Fruit fly (Drosophila melanogaster) whole organism, wandering third instar larva: ENCODE measurements around the gene CG17154.

Source experiments
- Abd-B ChIP-seq: fragments of >200 bp; optimal IDR thresholded peaks from 2 replicates; lab custom pipeline; 2017; ENCODE audit warnings: missing biosample characterization, missing genetic modification characterization
- CG32264 ChIP-seq: fragments of 200-800 bp; sonication (Bioruptor generic); optimal IDR thresholded peaks from 2 replicates; lab custom pipeline; 2016; ENCODE audit warnings: missing biosample characterization, missing genetic modification characterization
- CG9705 ChIP-seq: fragments of 200-800 bp; sonication (Bioruptor generic); optimal IDR thresholded peaks from 2 replicates; lab custom pipeline; 2018; ENCODE audit warnings: missing biosample characterization, mild to moderate bottlenecking, missing genetic modification characterization
- CrebA ChIP-seq: fragments of 200-800 bp; sonication (Bioruptor generic); optimal IDR thresholded peaks from 2 replicates; lab custom pipeline; 2016; ENCODE audit warnings: missing biosample characterization, mild to moderate bottlenecking, missing genetic modification characterization, borderline replicate concordance
- Dfd ChIP-seq: fragments of >200 bp; optimal IDR thresholded peaks from 2 replicates; lab custom pipeline; 2017; ENCODE audit warnings: missing biosample characterization, missing genetic modification characterization
- Dif ChIP-seq: fragments of 200-275, 200-300 bp; sonication (Bioruptor generic); optimal IDR thresholded peaks from 2 replicates; lab custom pipeline; 2018; ENCODE audit warnings: missing biosample characterization, missing genetic modification characterization; ENCODE audit not compliant: partially characterized antibody
- GATAd ChIP-seq: sonication (Bioruptor generic); optimal IDR thresholded peaks from 2 replicates; lab custom pipeline; 2016; ENCODE audit warnings: missing biosample characterization, missing genetic modification characterization
- HLH106 ChIP-seq: fragments of 200-800 bp; optimal IDR thresholded peaks from 3 replicates; lab custom pipeline; 2019; ENCODE audit warnings: missing biosample characterization, mild to moderate bottlenecking, missing genetic modification characterization, moderate library complexity
- Hnf4 ChIP-seq: fragments of 200-800 bp; sonication (Bioruptor generic); optimal IDR thresholded peaks from 2 replicates; lab custom pipeline; 2016; ENCODE audit warnings: missing biosample characterization, mild to moderate bottlenecking, missing genetic modification characterization
- Hr83 ChIP-seq: fragments of 200-300 bp; sonication (Bioruptor generic); optimal IDR thresholded peaks from 2 replicates; lab custom pipeline; 2016; ENCODE audit warnings: missing biosample characterization, mild to moderate bottlenecking, missing genetic modification characterization, moderate library complexity; ENCODE audit not compliant: poor library complexity, severe bottlenecking
- Jra ChIP-seq: sonication (Bioruptor generic); optimal IDR thresholded peaks from 2 replicates; lab custom pipeline; 2016; ENCODE audit warnings: missing biosample characterization, missing genetic modification characterization
- Mio ChIP-seq: sonication (Bioruptor generic); optimal IDR thresholded peaks from 2 replicates; lab custom pipeline; 2016; ENCODE audit warnings: missing biosample characterization, missing genetic modification characterization
- Myc ChIP-seq: fragments of >200 bp; optimal IDR thresholded peaks from 2 replicates; lab custom pipeline; 2017
- N ChIP-seq: fragments of >200 bp; optimal IDR thresholded peaks from 2 replicates; lab custom pipeline; 2018; ENCODE audit warnings: missing biosample characterization, missing external identifiers, missing genetic modification characterization
- OdsH ChIP-seq: fragments of 200-800 bp; sonication (Bioruptor generic); optimal IDR thresholded peaks from 2 replicates; lab custom pipeline; 2016; ENCODE audit warnings: missing biosample characterization, mild to moderate bottlenecking, missing genetic modification characterization
- Rel ChIP-seq, 2 experiments: fragments of 200-800 bp; sonication (Bioruptor generic) in 1 of 2; optimal IDR thresholded peaks; 2 replicates in 1 of 2; 3 replicates in 1 of 2; lab custom pipeline; 2016 to 2019; ENCODE audit warnings: mild to moderate bottlenecking in 2 of 2, missing biosample characterization in 2 of 2, missing genetic modification characterization in 2 of 2, moderate library complexity in 1 of 2
- Sp1 ChIP-seq: fragments of 200-800 bp; sonication (Bioruptor generic); optimal IDR thresholded peaks from 3 replicates; lab custom pipeline; 2019; ENCODE audit warnings: missing biosample characterization, mild to moderate bottlenecking, missing genetic modification characterization, moderate library complexity
- Vsx2 ChIP-seq: fragments of 200-300, 225-300 bp; sonication (Bioruptor generic); optimal IDR thresholded peaks from 2 replicates; lab custom pipeline; 2018; ENCODE audit warnings: missing biosample characterization, missing genetic modification characterization; ENCODE audit not compliant: partially characterized antibody
- br ChIP-seq: fragments of 200-800 bp; sonication (Bioruptor generic); optimal IDR thresholded peaks from 2 replicates; lab custom pipeline; 2016; ENCODE audit warnings: missing biosample characterization, missing genetic modification characterization
- brk ChIP-seq: fragments of 200-800 bp; sonication (Bioruptor generic); optimal IDR thresholded peaks from 2 replicates; lab custom pipeline; 2016; ENCODE audit warnings: missing biosample characterization, mild to moderate bottlenecking, missing genetic modification characterization
- dl ChIP-seq, 2 experiments: fragments of 175-275, 200-275 bp in 1 of 2; fragments of 200-275 bp in 1 of 2; sonication (Bioruptor generic); optimal IDR thresholded peaks; lab custom pipeline; 2018; ENCODE audit warnings: mild to moderate bottlenecking in 2 of 2, missing biosample characterization in 2 of 2, missing genetic modification characterization in 2 of 2, moderate library complexity in 2 of 2; ENCODE audit not compliant: partially characterized antibody in 2 of 2, insufficient read depth in 1 of 2
- dmrt93B ChIP-seq: fragments of 200-800 bp; sonication (Bioruptor generic); optimal IDR thresholded peaks from 2 replicates; lab custom pipeline; 2018; ENCODE audit warnings: missing biosample characterization, mild to moderate bottlenecking, missing genetic modification characterization
- dsf ChIP-seq: sonication (Bioruptor generic); optimal IDR thresholded peaks from 2 replicates; lab custom pipeline; 2016; ENCODE audit warnings: missing biosample characterization, missing genetic modification characterization, borderline replicate concordance
- ey ChIP-seq: fragments of 200-800 bp; sonication (Bioruptor generic); optimal IDR thresholded peaks from 2 replicates; lab custom pipeline; 2016; ENCODE audit warnings: missing biosample characterization, missing genetic modification characterization
- foxo ChIP-seq, 2 experiments: fragments of 200-800 bp; sonication (Bioruptor generic); optimal IDR thresholded peaks; 2 replicates in 1 of 2; 3 replicates in 1 of 2; lab custom pipeline; 2016 to 2017; ENCODE audit warnings: missing biosample characterization in 2 of 2, missing genetic modification characterization in 2 of 2
- fru ChIP-seq: fragments of 200-800 bp; sonication (Bioruptor generic); optimal IDR thresholded peaks from 3 replicates; lab custom pipeline; 2016; ENCODE audit warnings: missing biosample characterization, mild to moderate bottlenecking, missing genetic modification characterization
- h ChIP-seq: fragments of 200-800 bp; sonication (Bioruptor generic); optimal IDR thresholded peaks from 3 replicates; lab custom pipeline; 2016; ENCODE audit warnings: missing biosample characterization, mild to moderate bottlenecking, missing genetic modification characterization
- jim ChIP-seq: fragments of 175-275, 200-325 bp; sonication (Bioruptor generic); optimal IDR thresholded peaks from 2 replicates; lab custom pipeline; 2016; ENCODE audit warnings: missing biosample characterization, mild to moderate bottlenecking, missing genetic modification characterization
- lola ChIP-seq: fragments of >200 bp; optimal IDR thresholded peaks from 2 replicates; lab custom pipeline; 2017; ENCODE audit warnings: missing biosample characterization, missing genetic modification characterization
- pan ChIP-seq: fragments of >200 bp; optimal IDR thresholded peaks from 2 replicates; lab custom pipeline; 2017
- psq ChIP-seq: fragments of 200-800 bp; sonication (Bioruptor generic); optimal IDR thresholded peaks from 3 replicates; lab custom pipeline; 2017; ENCODE audit warnings: missing biosample characterization, mild to moderate bottlenecking, missing genetic modification characterization, moderate library complexity
- rgr ChIP-seq: fragments of 200-800 bp; sonication (Bioruptor generic); optimal IDR thresholded peaks from 3 replicates; lab custom pipeline; 2016; ENCODE audit warnings: missing biosample characterization, mild to moderate bottlenecking, missing genetic modification characterization
- sage ChIP-seq: fragments of 200-800 bp; sonication (Bioruptor generic); optimal IDR thresholded peaks from 2 replicates; lab custom pipeline; 2016; ENCODE audit warnings: missing biosample characterization, mild to moderate bottlenecking, missing genetic modification characterization
- sv ChIP-seq: fragments of 200-800 bp; sonication (Bioruptor generic); optimal IDR thresholded peaks from 3 replicates; lab custom pipeline; 2016; ENCODE audit warnings: missing biosample characterization, missing genetic modification characterization
- usp ChIP-seq: fragments of >200 bp; optimal IDR thresholded peaks from 2 replicates; lab custom pipeline; 2017; ENCODE audit warnings: missing biosample characterization, missing genetic modification characterization
- woc ChIP-seq: sonication (Bioruptor generic); optimal IDR thresholded peaks from 2 replicates; lab custom pipeline; 2016; ENCODE audit warnings: missing biosample characterization, mild to moderate bottlenecking, missing genetic modification characterization

CG17154 gene

dm6 chr3L:12114188-12114587, 25.8 kb downstream of the CG17154 start (continued):
- TF ChIP-seq dl (GFP tag; optimal IDR thresholded peaks at IDR 0.05; lab: Kevin White, UChicago; ENCODE audit: insufficient read depth in 1 of 2, partially characterized antibody in 2 of 2) = no peak

- no peak for TF ChIP-seq N (GFP tag; lab: Kevin White, UChicago)
- peak; percentile 93 for TF ChIP-seq h (GFP tag; lab: Kevin White, UChicago)
- peak; percentile 84 for TF ChIP-seq Hnf4 (GFP tag; lab: Kevin White, UChicago)
- peak; percentile 93 for TF ChIP-seq ey (GFP tag; lab: Kevin White, UChicago)
- no peak for TF ChIP-seq Vsx2 (GFP tag; lab: Kevin White, UChicago)
- peak; percentile 46 to 93 for TF ChIP-seq foxo (GFP tag; optimal IDR thresholded peaks at IDR 0.05; lab: Kevin White, UChicago)
- TF ChIP-seq GATAd (GFP tag; lab: Kevin White, UChicago) = no peak
- TF ChIP-seq dsf (GFP tag; lab: Kevin White, UChicago) = peak; percentile 62
- peak; percentile 82 for TF ChIP-seq CG32264 (GFP tag; lab: Kevin White, UChicago)
- peak; percentile 90 for TF ChIP-seq psq (GFP tag; lab: Kevin White, UChicago)
- peak; percentile 22 for TF ChIP-seq Mio
- peak; percentile 96 for TF ChIP-seq Rel (GFP tag; optimal IDR thresholded peaks at IDR 0.05; lab: Kevin White, UChicago)
- TF ChIP-seq Rel (tag; optimal IDR thresholded peaks at IDR 0.05; lab: Kevin White, UChicago) = peak; percentile 58
- peak; percentile 71 for TF ChIP-seq CG9705
- peak; percentile 86 for TF ChIP-seq brk (GFP tag; lab: Kevin White, UChicago)
- TF ChIP-seq Hr83 (GFP tag; lab: Kevin White, UChicago) = no peak
- TF ChIP-seq sage (GFP tag; lab: Kevin White, UChicago) = peak; percentile 89
- TF ChIP-seq sv (GFP tag; lab: Kevin White, UChicago) = no peak
- TF ChIP-seq Dif (GFP tag; lab: Kevin White, UChicago) = no peak
- TF ChIP-seq rgr (GFP tag; lab: Kevin White, UChicago) = peak; percentile 91
- TF ChIP-seq CrebA (GFP tag; lab: Kevin White, UChicago) = no peak
- no peak for TF ChIP-seq Dfd
- TF ChIP-seq lola (GFP tag; lab: Kevin White, UChicago) = no peak
- peak; percentile 79 for TF ChIP-seq dmrt93B (GFP tag; lab: Kevin White, UChicago)
- no peak for TF ChIP-seq jim (GFP tag; lab: Kevin White, UChicago)
- peak; percentile 93 for TF ChIP-seq OdsH
- no peak for TF ChIP-seq Myc (lab: Kevin White, UChicago)
- peak; percentile 94 for TF ChIP-seq br (GFP tag; lab: Kevin White, UChicago)
- TF ChIP-seq HLH106 = peak; percentile 91
- no peak for TF ChIP-seq usp (GFP tag; lab: Kevin White, UChicago)
- TF ChIP-seq Abd-B = no peak
- TF ChIP-seq Sp1 (GFP tag; lab: Kevin White, UChicago) = peak; percentile 89
- TF ChIP-seq pan (lab: Kevin White, UChicago) = no peak
- peak; percentile 94 for TF ChIP-seq fru (GFP tag; lab: Kevin White, UChicago)
- peak; percentile 78 for TF ChIP-seq Jra
- TF ChIP-seq woc (GFP tag; lab: Kevin White, UChicago) = peak; percentile 89
Measured at dm6 chr3L:12115103-12115502, 26.7 kb downstream of the CG17154 start.

dm6 chr3L:12115966-12116735, 27.7 kb downstream of the CG17154 start, which contains the start of gene vers:
vers (plus strand) TSS chr3L:12116101.
- TF ChIP-seq Myc (lab: Kevin White, UChicago) (no peak), pan (lab: Kevin White, UChicago) (no peak), woc (GFP tag; lab: Kevin White, UChicago) (no peak), h (GFP tag; lab: Kevin White, UChicago) (peak; percentile 33), Dfd (no peak), Rel (GFP tag; optimal IDR thresholded peaks at IDR 0.05; lab: Kevin White, UChicago) (no peak), Rel (tag; optimal IDR thresholded peaks at IDR 0.05; lab: Kevin White, UChicago) (peak; percentile 36), foxo (GFP tag; optimal IDR thresholded peaks at IDR 0.05; lab: Kevin White, UChicago) (peak in 1 of 2 experiments; percentile 23), dl (GFP tag; optimal IDR thresholded peaks at IDR 0.05; lab: Kevin White, UChicago; ENCODE audit: insufficient read depth in 1 of 2, partially characterized antibody in 2 of 2) (no peak), brk (GFP tag; lab: Kevin White, UChicago) (peak; percentile 48), HLH106 (peak; percentile 10), Hr83 (GFP tag; lab: Kevin White, UChicago) (peak; percentile 45), Jra (peak; percentile 14), Hnf4 (GFP tag; lab: Kevin White, UChicago) (peak; percentile 57), CrebA (GFP tag; lab: Kevin White, UChicago) (no peak)
- TF ChIP-seq, all 38 proteins: peak for 8
